Fruit fly (Drosophila melanogaster) whole organism, embryonic: ENCODE results near the gene CG14269.

ENCODE experiments used
- Ada2b ChIP-seq: fragments of 200-800 bp; sonication (Bioruptor generic); IDR thresholded peaks from 2 replicates; pipeline ENCODE4 v1.3.6; 2022; ENCODE audit warnings: missing biosample characterization, missing genetic modification characterization
- Aef1 ChIP-seq: fragments of 200-800 bp; sonication (Bioruptor generic); IDR thresholded peaks from 3 replicates; pipeline ENCODE4 v1.3.6; 2022; ENCODE audit warnings: missing biosample characterization, missing genetic modification characterization
- Antp ChIP-seq: fragments of 200-800 bp; sonication (Bioruptor generic); optimal IDR thresholded peaks from 3 replicates; lab custom pipeline; 2016; ENCODE audit warnings: missing biosample characterization, missing genetic modification characterization
- CG10366 ChIP-seq: fragments of 200-800 bp; sonication (Bioruptor generic); IDR thresholded peaks from 2 replicates; pipeline ENCODE4 v1.3.6; 2022; ENCODE audit warnings: missing biosample characterization, missing genetic modification characterization
- CG11504 ChIP-seq: fragments of 200-800 bp; sonication (Bioruptor generic); optimal IDR thresholded peaks from 3 replicates; lab custom pipeline; 2019; ENCODE audit warnings: missing biosample characterization, mild to moderate bottlenecking, missing genetic modification characterization, moderate library complexity
- CG1603 ChIP-seq: fragments of 200-800 bp; sonication (Bioruptor generic); optimal IDR thresholded peaks from 2 replicates; lab custom pipeline; 2019; ENCODE audit warnings: missing biosample characterization, mild to moderate bottlenecking, missing genetic modification characterization, moderate library complexity
- CG16779 ChIP-seq: fragments of 200-800 bp; sonication (Bioruptor generic); IDR thresholded peaks from 2 replicates; pipeline ENCODE4 v1.3.6; 2022; ENCODE audit warnings: missing biosample characterization, missing genetic modification characterization
- CG16815 ChIP-seq: fragments of 200-800 bp; sonication (Bioruptor generic); optimal IDR thresholded peaks from 3 replicates; lab custom pipeline; 2017; ENCODE audit warnings: missing biosample characterization, mild to moderate bottlenecking, missing genetic modification characterization
- CG17359 ChIP-seq: fragments of 200-800 bp; sonication (Bioruptor generic); optimal IDR thresholded peaks from 3 replicates; lab custom pipeline; 2018; ENCODE audit warnings: missing biosample characterization, mild to moderate bottlenecking, missing genetic modification characterization, moderate library complexity
- CG32767 ChIP-seq: fragments of 200-800 bp; sonication (Bioruptor generic); IDR thresholded peaks from 2 replicates; pipeline ENCODE4 v1.3.6; 2022; ENCODE audit warnings: missing biosample characterization, missing genetic modification characterization
- CG33213 ChIP-seq: fragments of 200-800 bp; sonication (Bioruptor generic); optimal IDR thresholded peaks from 3 replicates; lab custom pipeline; 2016; ENCODE audit warnings: missing biosample characterization, missing genetic modification characterization
- CG34422 ChIP-seq: fragments of 200-800 bp; sonication (Bioruptor generic); IDR thresholded peaks from 3 replicates; pipeline ENCODE4 v1.3.6; 2022; ENCODE audit warnings: missing biosample characterization, missing genetic modification characterization
- CG4820 ChIP-seq: fragments of 200-800 bp; sonication (Bioruptor generic); optimal IDR thresholded peaks from 3 replicates; lab custom pipeline; 2016; ENCODE audit warnings: missing biosample characterization, missing genetic modification characterization
- CG7271 ChIP-seq: fragments of 200-800 bp; sonication (Bioruptor generic); optimal IDR thresholded peaks from 2 replicates; lab custom pipeline; 2018; ENCODE audit warnings: missing biosample characterization, mild to moderate bottlenecking, missing genetic modification characterization, moderate library complexity
- CG7839 ChIP-seq: fragments of 200-800 bp; sonication (Bioruptor generic); optimal IDR thresholded peaks from 3 replicates; lab custom pipeline; 2018; ENCODE audit warnings: missing biosample characterization, mild to moderate bottlenecking, missing genetic modification characterization, moderate library complexity
- D19B ChIP-seq: fragments of 200-800 bp; sonication (Bioruptor generic); optimal IDR thresholded peaks from 2 replicates; lab custom pipeline; 2017; ENCODE audit warnings: missing biosample characterization, mild to moderate bottlenecking, missing genetic modification characterization
- Dll ChIP-seq: fragments of 200-800 bp; sonication (Bioruptor generic); IDR thresholded peaks from 4 replicates; pipeline ENCODE4 v1.3.6; 2022; ENCODE audit warnings: missing biosample characterization, missing genetic modification characterization; ENCODE audit not compliant: partially characterized antibody
- Doc3 ChIP-seq: fragments of 200-800 bp; sonication (Bioruptor generic); IDR thresholded peaks from 3 replicates; pipeline ENCODE4 v1.3.6; 2022; ENCODE audit warnings: missing biosample characterization, missing genetic modification characterization; ENCODE audit not compliant: partially characterized antibody
- Dref ChIP-seq: fragments of 200-800 bp; sonication (Bioruptor generic); IDR thresholded peaks from 2 replicates; pipeline ENCODE4 v1.3.6; 2022; ENCODE audit warnings: missing biosample characterization, missing genetic modification characterization
- Ets65A ChIP-seq: fragments of 200-800 bp; sonication (Bioruptor generic); peaks from one replicate; lab custom pipeline; 2016; ENCODE audit warnings: missing biosample characterization, missing genetic modification characterization
- Fer1 ChIP-seq: fragments of 200-800 bp; sonication (Bioruptor generic); optimal IDR thresholded peaks from 2 replicates; lab custom pipeline; 2017; ENCODE audit warnings: missing biosample characterization, mild to moderate bottlenecking, missing genetic modification characterization
- Fer2 ChIP-seq: fragments of 200-800 bp; sonication (Bioruptor generic); optimal IDR thresholded peaks from 2 replicates; lab custom pipeline; 2018; ENCODE audit warnings: missing biosample characterization, mild to moderate bottlenecking, missing genetic modification characterization, moderate library complexity
- Med ChIP-seq: fragments of 200-800 bp; sonication (Bioruptor generic); peaks from one replicate; lab custom pipeline; 2016; ENCODE audit warnings: missing biosample characterization, missing genetic modification characterization, mild to moderate bottlenecking, inconsistent platforms, moderate library complexity
- NC2α ChIP-seq: fragments of 200-800 bp; sonication (Bioruptor generic); optimal IDR thresholded peaks from 2 replicates; lab custom pipeline; 2016; ENCODE audit warnings: missing biosample characterization, missing genetic modification characterization
- Sox102F ChIP-seq: fragments of 200-800 bp; sonication (Bioruptor generic); optimal IDR thresholded peaks from 2 replicates; lab custom pipeline; 2018; ENCODE audit warnings: missing biosample characterization, mild to moderate bottlenecking, missing genetic modification characterization, moderate library complexity
- Sry-β ChIP-seq: fragments of 200-800 bp; sonication (Bioruptor generic); optimal IDR thresholded peaks from 2 replicates; lab custom pipeline; 2018; ENCODE audit warnings: missing biosample characterization, mild to moderate bottlenecking, missing genetic modification characterization, moderate library complexity
- Usf ChIP-seq: fragments of 200-800 bp; sonication (Bioruptor generic); optimal IDR thresholded peaks from 2 replicates; lab custom pipeline; 2017; ENCODE audit warnings: missing genotype, missing biosample characterization, missing genetic modification characterization
- amos ChIP-seq: fragments of 200-800 bp; sonication (Bioruptor generic); IDR thresholded peaks from 2 replicates; pipeline ENCODE4 v1.3.6; 2022; ENCODE audit warnings: missing biosample characterization, missing genetic modification characterization; ENCODE audit not compliant: partially characterized antibody
- bab2 ChIP-seq: fragments of 200-800 bp; sonication (Bioruptor generic); optimal IDR thresholded peaks from 2 replicates; lab custom pipeline; 2016; ENCODE audit warnings: missing biosample characterization, missing genetic modification characterization
- bsh ChIP-seq, 2 experiments: fragments of 200-800 bp; sonication (Bioruptor generic); optimal IDR thresholded peaks; 2 replicates each; lab custom pipeline; 2017 to 2018; ENCODE audit warnings: mild to moderate bottlenecking in 2 of 2, missing biosample characterization in 2 of 2, missing genetic modification characterization in 2 of 2, moderate library complexity in 1 of 2
- cg ChIP-seq: fragments of 200-800 bp; sonication (Bioruptor generic); optimal IDR thresholded peaks from 3 replicates; lab custom pipeline; 2019; ENCODE audit warnings: missing biosample characterization, mild to moderate bottlenecking, missing genetic modification characterization, moderate library complexity
- ci ChIP-seq: fragments of 200-800 bp; sonication (Bioruptor generic); IDR thresholded peaks from 3 replicates; pipeline ENCODE4 v1.3.6; 2022; ENCODE audit warnings: missing biosample characterization, missing genetic modification characterization
- corto ChIP-seq: fragments of 200-800 bp; sonication (Bioruptor generic); optimal IDR thresholded peaks from 2 replicates; lab custom pipeline; 2016; ENCODE audit warnings: missing biosample characterization, mild to moderate bottlenecking, missing genetic modification characterization, moderate library complexity
- da ChIP-seq: fragments of 200-800 bp; sonication (Bioruptor generic); optimal IDR thresholded peaks from 2 replicates; lab custom pipeline; 2016; ENCODE audit warnings: missing biosample characterization, missing genetic modification characterization
- dm ChIP-seq: fragments of 200-800 bp; sonication (Bioruptor generic); optimal IDR thresholded peaks from 3 replicates; lab custom pipeline; 2016; ENCODE audit warnings: missing biosample characterization, missing genetic modification characterization
- fd96Cb ChIP-seq: fragments of 200-800 bp; sonication (Bioruptor generic); optimal IDR thresholded peaks from 2 replicates; lab custom pipeline; 2018; ENCODE audit warnings: missing biosample characterization, mild to moderate bottlenecking, missing genetic modification characterization, moderate library complexity
- gem ChIP-seq: fragments of 200-800 bp; sonication (Bioruptor generic); optimal IDR thresholded peaks from 2 replicates; lab custom pipeline; 2019; ENCODE audit warnings: missing biosample characterization, mild to moderate bottlenecking, missing genetic modification characterization, moderate library complexity
- ind ChIP-seq: fragments of 200-800 bp; sonication (Bioruptor generic); optimal IDR thresholded peaks from 3 replicates; lab custom pipeline; 2016; ENCODE audit warnings: missing biosample characterization, missing genetic modification characterization
- lab ChIP-seq: fragments of 200-800 bp; sonication (Bioruptor generic); optimal IDR thresholded peaks from 3 replicates; lab custom pipeline; 2017; ENCODE audit warnings: missing biosample characterization, missing genetic modification characterization, mild to moderate bottlenecking, moderate library complexity, missing genetic modification reagents
- lmd ChIP-seq: fragments of 200-800 bp; sonication (Bioruptor generic); IDR thresholded peaks from 2 replicates; pipeline ENCODE4 v1.3.6; 2022; ENCODE audit warnings: missing biosample characterization, missing genetic modification characterization
- mam ChIP-seq: fragments of 200-800 bp; sonication (Bioruptor generic); optimal IDR thresholded peaks from 3 replicates; lab custom pipeline; 2016; ENCODE audit warnings: missing biosample characterization, missing genetic modification characterization
- oc ChIP-seq: fragments of 200-800 bp; sonication (Bioruptor generic); optimal IDR thresholded peaks from 2 replicates; lab custom pipeline; 2018; ENCODE audit warnings: missing biosample characterization, mild to moderate bottlenecking, missing genetic modification characterization, moderate library complexity
- peb ChIP-seq: fragments of 200-800 bp; sonication (Bioruptor generic); IDR thresholded peaks from 2 replicates; pipeline ENCODE4 v1.3.6; 2022; ENCODE audit warnings: missing biosample characterization, missing genetic modification characterization
- phol ChIP-seq: fragments of 200-800 bp; sonication (Bioruptor generic); optimal IDR thresholded peaks from 3 replicates; lab custom pipeline; 2018; ENCODE audit warnings: missing biosample characterization, mild to moderate bottlenecking, missing genetic modification characterization, moderate library complexity
- prd ChIP-seq, 3 experiments: fragments of >200 bp in 2 of 3; fragments of 200-800 bp in 1 of 3; sonication (Bioruptor generic) in 1 of 3; optimal IDR thresholded peaks in 2 of 3; IDR thresholded peaks in 1 of 3; 2 replicates in 2 of 3; 3 replicates in 1 of 3; pipeline versions ENCODE4 v1.3.6 to Lab custom; 2017 to 2022; ENCODE audit warnings: missing biosample characterization in 1 of 3, missing genetic modification characterization in 1 of 3
- sens ChIP-seq: fragments of 200-800 bp; sonication (Bioruptor generic); peaks from one replicate; lab custom pipeline; 2016; ENCODE audit warnings: missing biosample characterization, missing genetic modification characterization
- seq ChIP-seq: fragments of 200-800 bp; sonication (Bioruptor generic); IDR thresholded peaks from 2 replicates; pipeline ENCODE4 v1.3.6; 2022; ENCODE audit warnings: missing biosample characterization, missing genetic modification characterization
- sr ChIP-seq: fragments of 200-800 bp; sonication (Bioruptor generic); IDR thresholded peaks from 3 replicates; pipeline ENCODE4 v1.3.6; 2022; ENCODE audit warnings: missing biosample characterization, missing genetic modification characterization
- unpg ChIP-seq: fragments of 200-800 bp; sonication (Bioruptor generic); optimal IDR thresholded peaks from 3 replicates; lab custom pipeline; 2018; ENCODE audit warnings: missing biosample characterization, mild to moderate bottlenecking, missing genetic modification characterization, moderate library complexity
- wdn ChIP-seq: fragments of 200-800 bp; sonication (Bioruptor generic); IDR thresholded peaks from 2 replicates; pipeline ENCODE4 v1.3.6; 2022; ENCODE audit warnings: missing biosample characterization, missing genetic modification characterization

Gene CG14269

DNA sequence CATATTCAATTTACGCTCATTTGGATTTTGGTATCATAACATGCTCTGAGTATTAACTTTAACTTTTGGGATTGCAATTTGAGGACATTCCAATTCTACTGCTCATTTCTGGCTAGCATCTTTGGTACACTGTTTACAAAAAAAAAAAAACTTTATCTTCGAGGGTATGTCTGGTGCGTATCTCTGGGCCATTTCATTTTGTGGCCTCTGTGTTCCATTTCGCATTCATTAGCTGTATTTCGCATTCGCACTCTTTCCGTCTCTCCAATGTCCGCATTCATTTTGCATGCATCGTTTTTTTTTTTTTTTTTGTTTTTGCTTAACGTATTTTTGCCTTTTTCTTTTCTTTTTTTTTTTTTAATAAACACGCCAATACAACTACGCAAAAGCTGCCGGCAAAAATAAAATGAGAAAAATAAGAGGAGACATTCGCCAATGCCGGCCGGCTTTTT, 1.9 kb downstream of the CG14269 start:
- peak in 1 of 2 experiments; percentile 73 for TF ChIP-seq bsh (GFP tag; optimal IDR thresholded peaks at IDR 0.05; lab: Kevin White, UChicago)
- TF ChIP-seq Usf, result no peak
- TF ChIP-seq dm (GFP tag; lab: Kevin White, UChicago), result no peak
- TF ChIP-seq amos (GFP tag; lab: Robert Waterston, UW), result no peak
- peak; percentile 7 for TF ChIP-seq unpg (GFP tag; lab: Kevin White, UChicago)
- TF ChIP-seq CG17359 (tag; lab: Kevin White, UChicago), result peak; percentile 36
- peak; percentile 18 for TF ChIP-seq CG4820 (GFP tag; lab: Kevin White, UChicago)
- peak; percentile 18 for TF ChIP-seq lab (GFP tag; lab: Kevin White, UChicago)
- TF ChIP-seq prd (optimal IDR thresholded peaks at IDR 0.05; lab: Kevin White, UChicago), result no peak
- TF ChIP-seq prd (GFP tag; IDR thresholded peaks at IDR 0.05; lab: Robert Waterston, UW), result peak; percentile 33; the same call in 1 of the 3 replicates
- peak; percentile 40 for TF ChIP-seq ind (GFP tag; lab: Kevin White, UChicago)
- peak; percentile 20 for TF ChIP-seq gem (tag; lab: Kevin White, UChicago)
- peak; percentile 29; the same call in 1 of the 2 replicates for TF ChIP-seq CG10366 (GFP tag; lab: Robert Waterston, UW)
- TF ChIP-seq Sry-β (GFP tag; lab: Kevin White, UChicago), result no peak
- no peak for TF ChIP-seq CG16779 (GFP tag; lab: Robert Waterston, UW)
- no peak for TF ChIP-seq oc
- peak; percentile 79 for TF ChIP-seq Ets65A
- TF ChIP-seq CG7271 (tag; lab: Kevin White, UChicago), result no peak
- peak; percentile 28 for TF ChIP-seq seq (GFP tag; lab: Robert Waterston, UW)
- 0 out of 2 replicates have a peak, but pooled peaks have one; percentile 19 for TF ChIP-seq lmd (GFP tag; lab: Robert Waterston, UW)
- peak; percentile 29 for TF ChIP-seq Sox102F (GFP tag; lab: Kevin White, UChicago)
- TF ChIP-seq CG7839 (tag; lab: Kevin White, UChicago), result peak; percentile 27
- TF ChIP-seq Antp (GFP tag; lab: Kevin White, UChicago), result peak; percentile 20
- TF ChIP-seq sr (GFP tag; lab: Robert Waterston, UW), result no peak
- TF ChIP-seq Dll (GFP tag; lab: Robert Waterston, UW), result no peak
- TF ChIP-seq D19B (GFP tag; lab: Kevin White, UChicago), result peak; percentile 33
- TF ChIP-seq bab2 (GFP tag; lab: Kevin White, UChicago), result peak; percentile 16
- peak; percentile 21 for TF ChIP-seq mam (GFP tag; lab: Kevin White, UChicago)
- peak; percentile 54 for TF ChIP-seq CG11504 (tag; lab: Kevin White, UChicago)
- no peak for TF ChIP-seq CG16815 (GFP tag; lab: Kevin White, UChicago)
- TF ChIP-seq corto (GFP tag; lab: Kevin White, UChicago), result peak; percentile 79
- TF ChIP-seq cg (GFP tag; lab: Kevin White, UChicago), result no peak
- no peak for TF ChIP-seq CG33213 (GFP tag; lab: Kevin White, UChicago)
- peak; percentile 43 for TF ChIP-seq sens
- peak; percentile 5 for TF ChIP-seq fd96Cb (tag; lab: Kevin White, UChicago)
- TF ChIP-seq Dref (GFP tag; lab: Robert Waterston, UW), result no peak
- no peak for TF ChIP-seq da (GFP tag; lab: Kevin White, UChicago)
- TF ChIP-seq Fer2 (tag; lab: Kevin White, UChicago), result no peak
- TF ChIP-seq Ada2b, result peak; percentile 48
- TF ChIP-seq NC2α (GFP tag; lab: Kevin White, UChicago), result no peak
- no peak for TF ChIP-seq CG1603 (tag; lab: Kevin White, UChicago)
- peak; percentile 76 for TF ChIP-seq Med (GFP tag; lab: Kevin White, UChicago)
- no peak for TF ChIP-seq CG34422
- TF ChIP-seq wdn (GFP tag; lab: Robert Waterston, UW), result no peak
- TF ChIP-seq phol, result peak; percentile 40
- TF ChIP-seq ci (GFP tag; lab: Robert Waterston, UW), result peak; percentile 62; the same call in 1 of the 3 replicates
- TF ChIP-seq Doc3 (GFP tag; lab: Robert Waterston, UW), result no peak
- TF ChIP-seq peb (GFP tag; lab: Robert Waterston, UW), result no peak
- no peak for TF ChIP-seq Aef1 (GFP tag; lab: Robert Waterston, UW)
- TF ChIP-seq CG32767, result 0 out of 2 replicates have a peak, but pooled peaks have one; percentile 22
- no peak for TF ChIP-seq Fer1 (GFP tag; lab: Kevin White, UChicago)
